Fruit fly (Drosophila melanogaster) whole organism, embryonic: ENCODE measurements around the gene CG17717.

ENCODE experiments used
- Abd-B ChIP-seq: fragments of 200-800 bp; sonication (Bioruptor generic); optimal IDR thresholded peaks from 2 replicates; lab custom pipeline; 2018; ENCODE audit warnings: missing biosample characterization, mild to moderate bottlenecking, missing genetic modification characterization, moderate library complexity
- Atf6 ChIP-seq: fragments of 200-800 bp; sonication (Bioruptor generic); IDR thresholded peaks from 2 replicates; pipeline ENCODE4 v1.3.6; 2022; ENCODE audit warnings: missing biosample characterization, missing genetic modification characterization
- BtbVII ChIP-seq: fragments of 200-800 bp; sonication (Bioruptor generic); optimal IDR thresholded peaks from 3 replicates; lab custom pipeline; 2017; ENCODE audit warnings: missing biosample characterization, mild to moderate bottlenecking, missing genetic modification characterization
- CG10543 ChIP-seq: fragments of 200-800 bp; sonication (Bioruptor generic); optimal IDR thresholded peaks from 3 replicates; lab custom pipeline; 2017; ENCODE audit warnings: missing biosample characterization, mild to moderate bottlenecking, missing genetic modification characterization, moderate library complexity
- CG12155 ChIP-seq: fragments of 200-800 bp; sonication (Bioruptor generic); optimal IDR thresholded peaks from 3 replicates; lab custom pipeline; 2016; ENCODE audit warnings: missing biosample characterization, missing genetic modification characterization
- CG1233 ChIP-seq: fragments of 200-800 bp; sonication (Bioruptor generic); optimal IDR thresholded peaks from 4 replicates; lab custom pipeline; 2018; ENCODE audit warnings: missing biosample characterization, mild to moderate bottlenecking, missing genetic modification characterization
- CG13894 ChIP-seq: fragments of 200-800 bp; sonication (Bioruptor generic); optimal IDR thresholded peaks from 3 replicates; lab custom pipeline; 2018; ENCODE audit warnings: missing biosample characterization, mild to moderate bottlenecking, missing genetic modification characterization, moderate library complexity
- CG14710 ChIP-seq: fragments of 200-800 bp; sonication (Bioruptor generic); optimal IDR thresholded peaks from 3 replicates; lab custom pipeline; 2019; ENCODE audit warnings: missing biosample characterization, mild to moderate bottlenecking, missing genetic modification characterization, moderate library complexity
- CG14860 ChIP-seq: fragments of 200-800 bp; sonication (Bioruptor generic); IDR thresholded peaks from 3 replicates; pipeline ENCODE4 v1.3.6; 2022; ENCODE audit warnings: missing biosample characterization, missing genetic modification characterization; ENCODE audit not compliant: partially characterized antibody
- CG15073 ChIP-seq: fragments of 200-800 bp; sonication (Bioruptor generic); optimal IDR thresholded peaks from 2 replicates; lab custom pipeline; 2016; ENCODE audit warnings: missing biosample characterization, missing genetic modification characterization
- CG15479 ChIP-seq: fragments of 200-800 bp; sonication (Bioruptor generic); optimal IDR thresholded peaks from 3 replicates; lab custom pipeline; 2019; ENCODE audit warnings: missing biosample characterization, mild to moderate bottlenecking, missing genetic modification characterization, moderate library complexity
- CG15514 ChIP-seq: fragments of 200-800 bp; sonication (Bioruptor generic); optimal IDR thresholded peaks from 3 replicates; lab custom pipeline; 2017; ENCODE audit warnings: missing biosample characterization, missing genetic modification characterization, mild to moderate bottlenecking, moderate library complexity, missing genetic modification reagents
- CG16813 ChIP-seq: fragments of 200-800 bp; sonication (Bioruptor generic); IDR thresholded peaks from 3 replicates; pipeline ENCODE4 v1.3.6; 2022; ENCODE audit warnings: missing biosample characterization, missing genetic modification characterization; ENCODE audit not compliant: partially characterized antibody
- CG17186 ChIP-seq: fragments of 200-800 bp; sonication (Bioruptor generic); optimal IDR thresholded peaks from 3 replicates; lab custom pipeline; 2017; ENCODE audit warnings: missing biosample characterization, missing genetic modification reagents, missing genetic modification characterization
- CG17612 ChIP-seq: fragments of 200-800 bp; sonication (Bioruptor generic); IDR thresholded peaks from 2 replicates; pipeline ENCODE4 v1.3.6; 2022; ENCODE audit warnings: missing biosample characterization, missing genetic modification characterization
- CG31441 ChIP-seq: fragments of 200-800 bp; sonication (Bioruptor generic); IDR thresholded peaks from 2 replicates; pipeline ENCODE4 v1.3.6; 2022; ENCODE audit warnings: missing biosample characterization, missing genetic modification characterization
- CG3163 ChIP-seq: fragments of 200-800 bp; sonication (Bioruptor generic); optimal IDR thresholded peaks from 3 replicates; lab custom pipeline; 2016; ENCODE audit warnings: missing biosample characterization, missing genetic modification characterization
- CG34224 ChIP-seq: fragments of 200-800 bp; sonication (Bioruptor generic); IDR thresholded peaks from 3 replicates; pipeline ENCODE4 v1.3.6; 2022; ENCODE audit warnings: missing biosample characterization, missing genetic modification characterization; ENCODE audit not compliant: partially characterized antibody
- CG6683 ChIP-seq: fragments of 200-800 bp; sonication (Bioruptor generic); optimal IDR thresholded peaks from 2 replicates; lab custom pipeline; 2017; ENCODE audit warnings: missing biosample characterization, mild to moderate bottlenecking, missing genetic modification characterization, missing genetic modification reagents
- CG9609 ChIP-seq: fragments of 200-800 bp; sonication (Bioruptor generic); optimal IDR thresholded peaks from 3 replicates; lab custom pipeline; 2016; ENCODE audit warnings: missing biosample characterization, missing genetic modification characterization
- CG9932 ChIP-seq: fragments of 200-800 bp; sonication (Bioruptor generic); IDR thresholded peaks from 2 replicates; pipeline ENCODE4 v1.3.6; 2022; ENCODE audit warnings: missing biosample characterization, missing genetic modification characterization
- Dip2 ChIP-seq: fragments of 200-800 bp; sonication (Bioruptor generic); IDR thresholded peaks from 2 replicates; pipeline ENCODE4 v1.3.6; 2022; ENCODE audit warnings: missing biosample characterization, missing genetic modification characterization
- Dip3 ChIP-seq: fragments of 200-800 bp; sonication (Bioruptor generic); optimal IDR thresholded peaks from 3 replicates; lab custom pipeline; 2016; ENCODE audit warnings: missing biosample characterization, missing genetic modification characterization
- Fer3 ChIP-seq: fragments of 200-800 bp; sonication (Bioruptor generic); optimal IDR thresholded peaks from 2 replicates; lab custom pipeline; 2018; ENCODE audit warnings: missing biosample characterization, mild to moderate bottlenecking, missing genetic modification characterization, moderate library complexity
- Gsc ChIP-seq: fragments of 200-800 bp; sonication (Bioruptor generic); IDR thresholded peaks from 2 replicates; pipeline ENCODE4 v1.3.6; 2022; ENCODE audit warnings: missing biosample characterization, missing genetic modification characterization
- Hr78 ChIP-seq, 2 experiments: fragments of 200-800 bp in 1 of 2; fragments of >200 bp in 1 of 2; sonication (Bioruptor generic) in 1 of 2; optimal IDR thresholded peaks; 2 replicates each; lab custom pipeline; 2017 to 2019; ENCODE audit warnings: missing biosample characterization in 2 of 2, missing genetic modification characterization in 2 of 2, mild to moderate bottlenecking in 1 of 2, moderate library complexity in 1 of 2
- Kr ChIP-seq: fragments of 200-800 bp; sonication (Bioruptor generic); optimal IDR thresholded peaks from 2 replicates; lab custom pipeline; 2017; ENCODE audit warnings: missing biosample characterization, mild to moderate bottlenecking, missing genetic modification characterization
- Mes4 ChIP-seq: fragments of 200-800 bp; sonication (Bioruptor generic); optimal IDR thresholded peaks from 2 replicates; lab custom pipeline; 2016; ENCODE audit warnings: missing biosample characterization, missing genetic modification characterization
- Scr ChIP-seq: fragments of 200-800 bp; sonication (Bioruptor generic); IDR thresholded peaks from 2 replicates; pipeline ENCODE4 v1.3.6; 2022; ENCODE audit warnings: missing biosample characterization, missing genetic modification characterization; ENCODE audit not compliant: partially characterized antibody
- YL-1 ChIP-seq: fragments of 200-800 bp; sonication (Bioruptor generic); optimal IDR thresholded peaks from 3 replicates; lab custom pipeline; 2017; ENCODE audit warnings: missing biosample characterization, mild to moderate bottlenecking, missing genetic modification characterization
- ato ChIP-seq: fragments of 200-800 bp; sonication (Bioruptor generic); IDR thresholded peaks from 2 replicates; pipeline ENCODE4 v1.3.6; 2022; ENCODE audit warnings: missing biosample characterization, missing genetic modification characterization; ENCODE audit not compliant: partially characterized antibody
- chinmo ChIP-seq: fragments of 200-800 bp; sonication (Bioruptor generic); IDR thresholded peaks from 4 replicates; pipeline ENCODE4 v1.3.6; 2022; ENCODE audit warnings: missing biosample characterization, missing genetic modification characterization; ENCODE audit not compliant: partially characterized antibody
- crc ChIP-seq: fragments of 200-800 bp; sonication (Bioruptor generic); optimal IDR thresholded peaks from 2 replicates; lab custom pipeline; 2016; ENCODE audit warnings: missing biosample characterization, missing genetic modification characterization
- dati ChIP-seq: fragments of 200-800 bp; sonication (Bioruptor generic); IDR thresholded peaks from 2 replicates; pipeline ENCODE4 v1.3.6; 2022; ENCODE audit warnings: missing biosample characterization, missing genetic modification characterization
- esg ChIP-seq: fragments of 200-800 bp; sonication (Bioruptor generic); conservative IDR thresholded peaks from 2 replicates; pipeline ENCODE4 v1.3.6; 2022; ENCODE audit warnings: missing biosample characterization, missing genetic modification characterization
- fd102C ChIP-seq: fragments of 200-800 bp; sonication (Bioruptor generic); optimal IDR thresholded peaks from 2 replicates; lab custom pipeline; 2018; ENCODE audit warnings: missing biosample characterization, mild to moderate bottlenecking, missing genetic modification characterization, moderate library complexity
- fd96Cb ChIP-seq: fragments of 200-800 bp; sonication (Bioruptor generic); optimal IDR thresholded peaks from 2 replicates; lab custom pipeline; 2018; ENCODE audit warnings: missing biosample characterization, mild to moderate bottlenecking, missing genetic modification characterization, moderate library complexity
- ftz-f1 ChIP-seq: fragments of 200-800 bp; sonication (Bioruptor generic); optimal IDR thresholded peaks from 2 replicates; lab custom pipeline; 2016; ENCODE audit warnings: missing biosample characterization, missing genetic modification characterization
- gsb-n ChIP-seq: fragments of 200-800 bp; sonication (Bioruptor generic); optimal IDR thresholded peaks from 3 replicates; lab custom pipeline; 2018; ENCODE audit warnings: missing biosample characterization, mild to moderate bottlenecking, missing genetic modification characterization
- hb ChIP-seq: fragments of 200-800 bp; sonication (Bioruptor generic); IDR thresholded peaks from 3 replicates; pipeline ENCODE4 v1.3.6; 2022; ENCODE audit warnings: missing biosample characterization, missing genetic modification characterization; ENCODE audit not compliant: partially characterized antibody
- kah ChIP-seq: fragments of 200-800 bp; sonication (Bioruptor generic); optimal IDR thresholded peaks from 2 replicates; lab custom pipeline; 2018; ENCODE audit warnings: missing biosample characterization, mild to moderate bottlenecking, missing genetic modification characterization
- maf-S ChIP-seq: fragments of 200-800 bp; sonication (Bioruptor generic); optimal IDR thresholded peaks from 2 replicates; lab custom pipeline; 2016; ENCODE audit warnings: missing biosample characterization, missing genetic modification characterization
- pita ChIP-seq: fragments of 200-800 bp; sonication (Bioruptor generic); optimal IDR thresholded peaks from 2 replicates; lab custom pipeline; 2017; ENCODE audit warnings: missing biosample characterization, mild to moderate bottlenecking, missing genetic modification characterization
- pum ChIP-seq: fragments of 200-800 bp; sonication (Bioruptor generic); optimal IDR thresholded peaks from 2 replicates; lab custom pipeline; 2016; ENCODE audit warnings: missing biosample characterization, missing genetic modification characterization
- row ChIP-seq: fragments of 200-800 bp; sonication (Bioruptor generic); IDR thresholded peaks from 3 replicates; pipeline ENCODE4 v1.3.6; 2022; ENCODE audit warnings: missing biosample characterization, missing genetic modification characterization
- shn ChIP-seq: fragments of 200-800 bp; sonication (Bioruptor generic); optimal IDR thresholded peaks from 3 replicates; lab custom pipeline; 2016; ENCODE audit warnings: missing biosample characterization, missing genetic modification characterization
- sqz ChIP-seq: fragments of 200-800 bp; sonication (Bioruptor generic); optimal IDR thresholded peaks from 3 replicates; lab custom pipeline; 2018; ENCODE audit warnings: missing biosample characterization, mild to moderate bottlenecking, missing genetic modification characterization
- tx ChIP-seq: fragments of 200-800 bp; sonication (Bioruptor generic); optimal IDR thresholded peaks from 2 replicates; lab custom pipeline; 2016; ENCODE audit warnings: missing biosample characterization, missing genetic modification characterization
- vfl ChIP-seq: fragments of 200-800 bp; sonication (Bioruptor generic); optimal IDR thresholded peaks from 2 replicates; lab custom pipeline; 2016; ENCODE audit warnings: missing biosample characterization, missing genetic modification characterization

Gene CG17717

dm6 chrX:6590681-6591289 is 1.7 kb downstream of the CG17717 start, which contains the start of gene Pat1 (continued):
- TF ChIP-seq CG9609 (GFP tag; lab: Kevin White, UChicago): no peak
- peak; percentile 96 for TF ChIP-seq CG12155 (GFP tag; lab: Kevin White, UChicago)
- peak; percentile 56 for TF ChIP-seq row (GFP tag; lab: Robert Waterston, UW)
- TF ChIP-seq CG15479 (GFP tag; lab: Kevin White, UChicago): peak; percentile 0
- no peak for TF ChIP-seq CG6683 (GFP tag; lab: Kevin White, UChicago)
- peak; percentile 93 for TF ChIP-seq CG17186 (GFP tag; lab: Kevin White, UChicago)
- TF ChIP-seq Atf6: no peak
- TF ChIP-seq hb (GFP tag; lab: Robert Waterston, UW): peak; percentile 91
- TF ChIP-seq CG15073: no peak
- TF ChIP-seq Mes4 (GFP tag; lab: Kevin White, UChicago): peak; percentile 15
- TF ChIP-seq CG15514 (GFP tag; lab: Kevin White, UChicago): peak; percentile 87
- TF ChIP-seq shn (GFP tag; lab: Kevin White, UChicago): no peak
- TF ChIP-seq CG34224 (GFP tag; lab: Robert Waterston, UW): peak; percentile 78
- peak; percentile 84 for TF ChIP-seq Scr
- no peak for TF ChIP-seq Gsc (GFP tag; lab: Robert Waterston, UW)
- TF ChIP-seq CG9932 (GFP tag; lab: Robert Waterston, UW): peak; percentile 60; the same call in 1 of the 2 replicates
- TF ChIP-seq CG14710 (tag; lab: Kevin White, UChicago): peak; percentile 77
- TF ChIP-seq fd96Cb (tag; lab: Kevin White, UChicago): no peak
- TF ChIP-seq ftz-f1 (GFP tag; lab: Kevin White, UChicago): no peak
- no peak for TF ChIP-seq vfl (GFP tag; lab: Kevin White, UChicago)
- TF ChIP-seq esg (GFP tag; lab: Robert Waterston, UW): no peak
- no peak for TF ChIP-seq pum (GFP tag; lab: Kevin White, UChicago)
- TF ChIP-seq Fer3: no peak
- no peak for TF ChIP-seq Abd-B (GFP tag; lab: Kevin White, UChicago)
- no peak for TF ChIP-seq gsb-n (tag; lab: Kevin White, UChicago)
- TF ChIP-seq YL-1 (GFP tag; lab: Kevin White, UChicago): peak; percentile 80
- TF ChIP-seq sqz (GFP tag; lab: Kevin White, UChicago): no peak
- no peak for TF ChIP-seq Dip2 (GFP tag; lab: Robert Waterston, UW)
- no peak for TF ChIP-seq dati
- no peak for TF ChIP-seq CG10543 (GFP tag; lab: Kevin White, UChicago)
- TF ChIP-seq BtbVII: no peak
- no peak for TF ChIP-seq Kr
- TF ChIP-seq CG16813 (GFP tag; lab: Robert Waterston, UW): peak; percentile 85
- TF ChIP-seq fd102C (GFP tag; lab: Kevin White, UChicago): no peak
- peak; percentile 1 for TF ChIP-seq tx (GFP tag; lab: Kevin White, UChicago)
- TF ChIP-seq pita (GFP tag; lab: Kevin White, UChicago): no peak
- 0 out of 2 replicates have a peak, but pooled peaks have one; percentile 17 for TF ChIP-seq CG31441 (GFP tag; lab: Robert Waterston, UW)
- TF ChIP-seq Dip3 (GFP tag; lab: Kevin White, UChicago): no peak
- TF ChIP-seq CG1233 (GFP tag; lab: Kevin White, UChicago): peak; percentile 22
- no peak for TF ChIP-seq maf-S (GFP tag; lab: Kevin White, UChicago)
- peak; percentile 79 for TF ChIP-seq CG14860
- peak; percentile 76 for TF ChIP-seq ato
- no peak for TF ChIP-seq Hr78 (GFP tag; optimal IDR thresholded peaks at IDR 0.05; lab: Kevin White, UChicago)
- no peak for TF ChIP-seq CG3163 (GFP tag; lab: Kevin White, UChicago)
- peak; percentile 93 for TF ChIP-seq chinmo (GFP tag; lab: Robert Waterston, UW)
- TF ChIP-seq CG13894 (tag; lab: Kevin White, UChicago): peak; percentile 43
- no peak for TF ChIP-seq crc (GFP tag; lab: Kevin White, UChicago)
- no peak for TF ChIP-seq kah (GFP tag; lab: Kevin White, UChicago)
- TF ChIP-seq CG17612 (GFP tag; lab: Robert Waterston, UW): no peak
